Fruit fly (Drosophila melanogaster) Kc167 (cell line): ENCODE data around the gene grnd.

Experiments
- Myc ChIP-seq: fragments of >200 bp; optimal IDR thresholded peaks from 2 replicates; lab custom pipeline; 2017; ENCODE audit warnings: missing external identifiers
- Sin3A ChIP-seq: fragments of >200 bp; optimal IDR thresholded peaks from 2 replicates; lab custom pipeline; 2018; ENCODE audit warnings: missing external identifiers
- h ChIP-seq: fragments of >200 bp; optimal IDR thresholded peaks from 3 replicates; lab custom pipeline; 2018; ENCODE audit warnings: missing external identifiers
- insv ChIP-seq: fragments of >200 bp; optimal IDR thresholded peaks from 3 replicates; lab custom pipeline; 2018; ENCODE audit warnings: missing external identifiers
- psq ChIP-seq: fragments of >200 bp; optimal IDR thresholded peaks from 2 replicates; lab custom pipeline; 2017; ENCODE audit warnings: missing external identifiers
- ttk ChIP-seq: sonication (Bioruptor generic); optimal IDR thresholded peaks from 2 replicates; lab custom pipeline; 2017; ENCODE audit warnings: missing external identifiers

DNA sequence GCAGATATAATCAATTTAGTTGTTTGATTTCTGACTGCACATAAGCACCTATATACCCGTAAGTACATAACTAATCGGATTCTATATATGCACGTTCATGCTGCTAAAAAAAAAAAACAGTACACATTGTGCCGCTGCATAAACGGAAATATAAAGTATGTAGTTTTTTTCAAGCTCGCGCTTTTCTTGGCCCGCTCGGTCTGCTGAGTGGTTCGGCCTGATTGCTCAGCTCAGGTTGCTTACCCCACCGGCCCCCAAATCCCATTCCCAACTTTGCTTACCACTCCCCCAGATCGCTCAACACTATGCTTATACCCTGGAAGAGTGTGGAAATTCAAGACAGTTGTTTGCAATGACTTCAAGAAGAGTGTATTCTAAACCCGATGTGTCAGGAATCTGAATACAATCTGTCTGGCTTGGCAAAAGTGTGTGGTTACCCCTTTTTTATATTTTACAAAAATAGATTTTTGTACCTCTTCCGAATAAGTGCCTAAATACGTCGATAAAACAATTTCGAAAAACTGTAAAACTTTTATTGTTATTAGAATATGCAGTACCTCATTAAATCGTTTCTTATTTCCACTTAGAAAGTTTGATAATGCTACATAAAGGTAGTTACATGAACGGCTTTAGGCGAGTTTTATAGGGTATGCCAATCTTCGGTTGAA lies 6.6 kb upstream of the grnd start:
- TF ChIP-seq h (no peak), insv (lab: Kevin White, UChicago) (no peak), psq (lab: Kevin White, UChicago) (no peak), Myc (lab: Kevin White, UChicago) (no peak), Sin3A (lab: Kevin White, UChicago) (no peak), ttk (lab: Kevin White, UChicago) (no peak)
